Fruit fly (Drosophila melanogaster): ENCODE results near the gene CG32191.
A peak's percentile ranks its signal among the peaks of the same experiment; 100 is the strongest.

CG32191 gene

dm6 chr3L:17804511-17804910 lies 4.4 kb downstream of the CG32191 start, which contains the start of gene ais (continued):
- no peak for TF ChIP-seq CG8319 (GFP tag; optimal IDR thresholded peaks at IDR 0.05)
- no peak for TF ChIP-seq CG4318 (GFP tag; optimal IDR thresholded peaks at IDR 0.05)
- no peak for TF ChIP-seq svp (GFP tag)
- TF ChIP-seq acj6 (GFP tag; optimal IDR thresholded peaks at IDR 0.05), result peak; percentile 17
- no peak for TF ChIP-seq spab (GFP tag; optimal IDR thresholded peaks at IDR 0.05)
- TF ChIP-seq Hr4 (GFP tag; optimal IDR thresholded peaks at IDR 0.05), result no peak
- no peak for TF ChIP-seq Ets96B (tag; optimal IDR thresholded peaks at IDR 0.05)
- no peak for TF ChIP-seq fd59A (GFP tag; optimal IDR thresholded peaks at IDR 0.05)
- TF ChIP-seq eg (GFP tag; IDR thresholded peaks at IDR 0.05), result no peak
- no peak for TF ChIP-seq CG8119 (GFP tag; IDR thresholded peaks at IDR 0.05)
- TF ChIP-seq CG10669 (GFP tag; optimal IDR thresholded peaks at IDR 0.05), result no peak

dm6 chr3L:17802107-17802506 lies 6.8 kb downstream of the CG32191 start, which contains the start of gene NUCB1:
TSS of gene NUCB1 (minus strand) at chr3L:17802279.
- no peak for TF ChIP-seq acj6 (GFP tag; optimal IDR thresholded peaks at IDR 0.05)
- peak; percentile 23 for TF ChIP-seq CG7368 (GFP tag; optimal IDR thresholded peaks at IDR 0.05)
- peak; percentile 14 for TF ChIP-seq lz (GFP tag; optimal IDR thresholded peaks at IDR 0.05)
- no peak for TF ChIP-seq CG6808 (GFP tag; optimal IDR thresholded peaks at IDR 0.05)
- peak; percentile 30 for TF ChIP-seq cyc (GFP tag; optimal IDR thresholded peaks at IDR 0.05)
- peak; percentile 82 for TF ChIP-seq fkh (GFP tag; optimal IDR thresholded peaks at IDR 0.05)
- TF ChIP-seq CG31627 (GFP tag; optimal IDR thresholded peaks at IDR 0.05), result peak; percentile 13
- TF ChIP-seq Met (GFP tag; optimal IDR thresholded peaks at IDR 0.05), result no peak
- peak; percentile 15 for TF ChIP-seq Hr39 (GFP tag; optimal IDR thresholded peaks at IDR 0.05)
- peak; percentile 34; the same call in 2 of the 3 replicates for TF ChIP-seq eg (GFP tag; IDR thresholded peaks at IDR 0.05)

DNA sequence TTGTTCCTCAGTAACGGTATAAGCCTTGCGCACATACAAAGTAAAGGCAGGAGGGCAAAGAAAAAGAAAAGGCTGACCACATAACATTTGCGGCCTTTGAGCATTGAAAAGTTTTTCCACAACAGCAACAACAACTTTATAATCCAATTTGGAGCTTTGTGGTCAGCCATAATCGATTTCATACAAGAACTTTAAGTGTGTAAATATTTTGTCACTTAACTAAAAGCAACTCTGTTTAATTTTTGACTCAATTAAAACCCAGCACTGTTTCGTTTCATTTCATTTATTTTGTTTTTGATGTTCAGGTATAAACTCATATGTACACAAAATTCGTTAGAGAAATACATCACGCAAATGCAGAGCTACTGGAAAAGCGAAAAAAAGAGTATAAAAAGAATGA lies 11.5 kb downstream of the CG32191 start, which contains the start of gene CG42816:
TSS of gene CG42816 (minus strand) at position 101 of the 400 bp plus-strand sequence.
- TF ChIP-seq Eip78C (GFP tag), result no peak
- no peak for TF ChIP-seq CG1621 (tag; optimal IDR thresholded peaks at IDR 0.05)
- TF ChIP-seq Sox15 (GFP tag; optimal IDR thresholded peaks at IDR 0.05), result no peak
- TF ChIP-seq Sox14 (GFP tag; optimal IDR thresholded peaks at IDR 0.05), result no peak
- TF ChIP-seq achi (GFP tag; optimal IDR thresholded peaks at IDR 0.05), result no peak
- no peak for TF ChIP-seq CG11902 (GFP tag; optimal IDR thresholded peaks at IDR 0.05)
- no peak for TF ChIP-seq OdsH (GFP tag; optimal IDR thresholded peaks at IDR 0.05)

dm6 chr3L:17791495-17791894 lies 17.5 kb downstream of the CG32191 start:
- TF ChIP-seq fkh (GFP tag; optimal IDR thresholded peaks at IDR 0.05), result peak; percentile 72
- no peak for TF ChIP-seq Eip75B (GFP tag; optimal IDR thresholded peaks at IDR 0.05)
- TF ChIP-seq ss (GFP tag; optimal IDR thresholded peaks at IDR 0.05), result no peak
- no peak for TF ChIP-seq CG6854 (GFP tag; optimal IDR thresholded peaks at IDR 0.05)
- TF ChIP-seq CG10669 (GFP tag; optimal IDR thresholded peaks at IDR 0.05), result no peak
- no peak for TF ChIP-seq CG1621 (tag; optimal IDR thresholded peaks at IDR 0.05)

- no peak for TF ChIP-seq vri (GFP tag; optimal IDR thresholded peaks at IDR 0.05)
- no peak for TF ChIP-seq Hr38 (GFP tag; optimal IDR thresholded peaks at IDR 0.05)
- no peak for TF ChIP-seq svp (GFP tag)
- no peak for TF ChIP-seq cyc (GFP tag; optimal IDR thresholded peaks at IDR 0.05)
- TF ChIP-seq Ets21C (GFP tag; optimal IDR thresholded peaks at IDR 0.05), result no peak
- no peak for TF ChIP-seq Hr4 (GFP tag; optimal IDR thresholded peaks at IDR 0.05)
- no peak for TF ChIP-seq Smox (GFP tag; optimal IDR thresholded peaks at IDR 0.05)
- TF ChIP-seq fd85E (GFP tag; optimal IDR thresholded peaks at IDR 0.05), result no peak
- no peak for TF ChIP-seq Lpt (GFP tag; optimal IDR thresholded peaks at IDR 0.05)
- TF ChIP-seq CG9139 (GFP tag; optimal IDR thresholded peaks at IDR 0.05), result no peak
Measured at dm6 chr3L:17791467-17791494, 17.7 kb downstream of the CG32191 start, which contains the start of gene CG42815. TSS of gene CG42815 (minus strand) at chr3L:17791486.
